Fruit fly (Drosophila melanogaster) whole organism, wandering third instar larva: Measurements from ENCODE around the gene Rpn10.

Experiments
- Abd-B ChIP-seq: fragments of >200 bp; optimal IDR thresholded peaks from 2 replicates; lab custom pipeline; 2017; ENCODE audit warnings: missing biosample characterization, missing genetic modification characterization
- CG32264 ChIP-seq: fragments of 200-800 bp; sonication (Bioruptor generic); optimal IDR thresholded peaks from 2 replicates; lab custom pipeline; 2016; ENCODE audit warnings: missing biosample characterization, missing genetic modification characterization
- CG9705 ChIP-seq: fragments of 200-800 bp; sonication (Bioruptor generic); optimal IDR thresholded peaks from 2 replicates; lab custom pipeline; 2018; ENCODE audit warnings: missing biosample characterization, mild to moderate bottlenecking, missing genetic modification characterization
- CrebA ChIP-seq: fragments of 200-800 bp; sonication (Bioruptor generic); optimal IDR thresholded peaks from 2 replicates; lab custom pipeline; 2016; ENCODE audit warnings: missing biosample characterization, mild to moderate bottlenecking, missing genetic modification characterization, borderline replicate concordance
- Dfd ChIP-seq: fragments of >200 bp; optimal IDR thresholded peaks from 2 replicates; lab custom pipeline; 2017; ENCODE audit warnings: missing biosample characterization, missing genetic modification characterization
- Dif ChIP-seq: fragments of 200-275, 200-300 bp; sonication (Bioruptor generic); optimal IDR thresholded peaks from 2 replicates; lab custom pipeline; 2018; ENCODE audit warnings: missing biosample characterization, missing genetic modification characterization; ENCODE audit not compliant: partially characterized antibody
- GATAd ChIP-seq: sonication (Bioruptor generic); optimal IDR thresholded peaks from 2 replicates; lab custom pipeline; 2016; ENCODE audit warnings: missing biosample characterization, missing genetic modification characterization
- HLH106 ChIP-seq: fragments of 200-800 bp; optimal IDR thresholded peaks from 3 replicates; lab custom pipeline; 2019; ENCODE audit warnings: missing biosample characterization, mild to moderate bottlenecking, missing genetic modification characterization, moderate library complexity
- Hnf4 ChIP-seq: fragments of 200-800 bp; sonication (Bioruptor generic); optimal IDR thresholded peaks from 2 replicates; lab custom pipeline; 2016; ENCODE audit warnings: missing biosample characterization, mild to moderate bottlenecking, missing genetic modification characterization
- Hr78 ChIP-seq: fragments of >200 bp; optimal IDR thresholded peaks from 2 replicates; lab custom pipeline; 2017; ENCODE audit warnings: missing biosample characterization, missing genetic modification characterization
- Hr83 ChIP-seq: fragments of 200-300 bp; sonication (Bioruptor generic); optimal IDR thresholded peaks from 2 replicates; lab custom pipeline; 2016; ENCODE audit warnings: missing biosample characterization, mild to moderate bottlenecking, missing genetic modification characterization, moderate library complexity; ENCODE audit not compliant: poor library complexity, severe bottlenecking
- Jra ChIP-seq: sonication (Bioruptor generic); optimal IDR thresholded peaks from 2 replicates; lab custom pipeline; 2016; ENCODE audit warnings: missing biosample characterization, missing genetic modification characterization
- Mio ChIP-seq: sonication (Bioruptor generic); optimal IDR thresholded peaks from 2 replicates; lab custom pipeline; 2016; ENCODE audit warnings: missing biosample characterization, missing genetic modification characterization
- Myc ChIP-seq: fragments of >200 bp; optimal IDR thresholded peaks from 2 replicates; lab custom pipeline; 2017
- N ChIP-seq: fragments of >200 bp; optimal IDR thresholded peaks from 2 replicates; lab custom pipeline; 2018; ENCODE audit warnings: missing biosample characterization, missing external identifiers, missing genetic modification characterization
- OdsH ChIP-seq: fragments of 200-800 bp; sonication (Bioruptor generic); optimal IDR thresholded peaks from 2 replicates; lab custom pipeline; 2016; ENCODE audit warnings: missing biosample characterization, mild to moderate bottlenecking, missing genetic modification characterization
- Rel ChIP-seq, 2 experiments: fragments of 200-800 bp; sonication (Bioruptor generic) in 1 of 2; optimal IDR thresholded peaks; 2 replicates in 1 of 2; 3 replicates in 1 of 2; lab custom pipeline; 2016 to 2019; ENCODE audit warnings: mild to moderate bottlenecking in 2 of 2, missing biosample characterization in 2 of 2, missing genetic modification characterization in 2 of 2, moderate library complexity in 1 of 2
- Sp1 ChIP-seq: fragments of 200-800 bp; sonication (Bioruptor generic); optimal IDR thresholded peaks from 3 replicates; lab custom pipeline; 2019; ENCODE audit warnings: missing biosample characterization, mild to moderate bottlenecking, missing genetic modification characterization, moderate library complexity
- Vsx2 ChIP-seq: fragments of 200-300, 225-300 bp; sonication (Bioruptor generic); optimal IDR thresholded peaks from 2 replicates; lab custom pipeline; 2018; ENCODE audit warnings: missing biosample characterization, missing genetic modification characterization; ENCODE audit not compliant: partially characterized antibody
- br ChIP-seq: fragments of 200-800 bp; sonication (Bioruptor generic); optimal IDR thresholded peaks from 2 replicates; lab custom pipeline; 2016; ENCODE audit warnings: missing biosample characterization, missing genetic modification characterization
- brk ChIP-seq: fragments of 200-800 bp; sonication (Bioruptor generic); optimal IDR thresholded peaks from 2 replicates; lab custom pipeline; 2016; ENCODE audit warnings: missing biosample characterization, mild to moderate bottlenecking, missing genetic modification characterization
- dl ChIP-seq, 2 experiments: fragments of 175-275, 200-275 bp in 1 of 2; fragments of 200-275 bp in 1 of 2; sonication (Bioruptor generic); optimal IDR thresholded peaks; lab custom pipeline; 2018; ENCODE audit warnings: mild to moderate bottlenecking in 2 of 2, missing biosample characterization in 2 of 2, missing genetic modification characterization in 2 of 2, moderate library complexity in 2 of 2; ENCODE audit not compliant: partially characterized antibody in 2 of 2, insufficient read depth in 1 of 2
- dmrt93B ChIP-seq: fragments of 200-800 bp; sonication (Bioruptor generic); optimal IDR thresholded peaks from 2 replicates; lab custom pipeline; 2018; ENCODE audit warnings: missing biosample characterization, mild to moderate bottlenecking, missing genetic modification characterization
- dsf ChIP-seq: sonication (Bioruptor generic); optimal IDR thresholded peaks from 2 replicates; lab custom pipeline; 2016; ENCODE audit warnings: missing biosample characterization, missing genetic modification characterization, borderline replicate concordance
- ey ChIP-seq: fragments of 200-800 bp; sonication (Bioruptor generic); optimal IDR thresholded peaks from 2 replicates; lab custom pipeline; 2016; ENCODE audit warnings: missing biosample characterization, missing genetic modification characterization
- foxo ChIP-seq, 2 experiments: fragments of 200-800 bp; sonication (Bioruptor generic); optimal IDR thresholded peaks; 2 replicates in 1 of 2; 3 replicates in 1 of 2; lab custom pipeline; 2016 to 2017; ENCODE audit warnings: missing biosample characterization in 2 of 2, missing genetic modification characterization in 2 of 2
- fru ChIP-seq: fragments of 200-800 bp; sonication (Bioruptor generic); optimal IDR thresholded peaks from 3 replicates; lab custom pipeline; 2016; ENCODE audit warnings: missing biosample characterization, mild to moderate bottlenecking, missing genetic modification characterization
- h ChIP-seq: fragments of 200-800 bp; sonication (Bioruptor generic); optimal IDR thresholded peaks from 3 replicates; lab custom pipeline; 2016; ENCODE audit warnings: missing biosample characterization, mild to moderate bottlenecking, missing genetic modification characterization
- jim ChIP-seq: fragments of 175-275, 200-325 bp; sonication (Bioruptor generic); optimal IDR thresholded peaks from 2 replicates; lab custom pipeline; 2016; ENCODE audit warnings: missing biosample characterization, mild to moderate bottlenecking, missing genetic modification characterization
- lola ChIP-seq: fragments of >200 bp; optimal IDR thresholded peaks from 2 replicates; lab custom pipeline; 2017; ENCODE audit warnings: missing biosample characterization, missing genetic modification characterization
- pan ChIP-seq: fragments of >200 bp; optimal IDR thresholded peaks from 2 replicates; lab custom pipeline; 2017
- psq ChIP-seq: fragments of 200-800 bp; sonication (Bioruptor generic); optimal IDR thresholded peaks from 3 replicates; lab custom pipeline; 2017; ENCODE audit warnings: missing biosample characterization, mild to moderate bottlenecking, missing genetic modification characterization, moderate library complexity
- rgr ChIP-seq: fragments of 200-800 bp; sonication (Bioruptor generic); optimal IDR thresholded peaks from 3 replicates; lab custom pipeline; 2016; ENCODE audit warnings: missing biosample characterization, mild to moderate bottlenecking, missing genetic modification characterization
- sage ChIP-seq: fragments of 200-800 bp; sonication (Bioruptor generic); optimal IDR thresholded peaks from 2 replicates; lab custom pipeline; 2016; ENCODE audit warnings: missing biosample characterization, mild to moderate bottlenecking, missing genetic modification characterization
- sv ChIP-seq: fragments of 200-800 bp; sonication (Bioruptor generic); optimal IDR thresholded peaks from 3 replicates; lab custom pipeline; 2016; ENCODE audit warnings: missing biosample characterization, missing genetic modification characterization
- tai ChIP-seq: sonication (Bioruptor generic); optimal IDR thresholded peaks from 2 replicates; lab custom pipeline; 2016; ENCODE audit warnings: missing biosample characterization, missing genetic modification characterization
- usp ChIP-seq: fragments of >200 bp; optimal IDR thresholded peaks from 2 replicates; lab custom pipeline; 2017; ENCODE audit warnings: missing biosample characterization, missing genetic modification characterization
- woc ChIP-seq: sonication (Bioruptor generic); optimal IDR thresholded peaks from 2 replicates; lab custom pipeline; 2016; ENCODE audit warnings: missing biosample characterization, mild to moderate bottlenecking, missing genetic modification characterization

Gene Rpn10

DNA sequence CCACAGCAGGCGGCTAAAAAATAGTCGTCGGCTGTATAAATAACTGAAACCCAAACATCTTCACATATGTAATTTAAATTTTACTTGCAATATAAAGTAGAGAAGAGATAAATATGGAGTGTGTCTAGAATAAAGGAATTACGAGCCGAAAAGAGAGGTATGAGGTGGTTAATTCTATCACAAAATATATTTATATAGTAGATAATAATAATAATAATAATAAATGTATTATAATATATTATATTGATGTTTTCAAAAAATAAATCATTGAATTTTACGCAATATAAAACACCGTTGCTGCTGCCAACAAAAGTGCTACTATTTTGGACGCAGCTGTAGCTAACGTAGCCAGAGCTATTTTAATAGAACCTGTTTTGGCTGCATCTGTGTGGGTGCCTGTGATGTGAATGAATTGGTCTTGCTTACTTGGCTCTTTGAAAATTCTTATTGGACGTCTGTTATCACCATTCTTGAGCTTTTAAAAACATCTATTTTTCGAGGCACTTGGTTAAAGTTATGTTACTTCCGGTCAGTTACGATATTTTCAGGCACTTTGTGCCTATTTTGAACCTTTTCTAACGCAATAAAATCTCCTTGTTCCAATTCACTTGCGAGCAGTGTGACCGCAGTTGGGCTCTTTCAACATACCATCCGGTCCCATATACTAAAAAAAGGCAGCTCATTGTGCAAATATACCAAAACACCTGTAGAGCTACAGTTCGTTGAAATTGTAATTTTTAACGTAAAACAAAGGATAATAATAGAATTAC, 39.8 kb upstream of the Rpn10 start, which contains the start of gene Hr78:
Hr78 (minus strand) TSS at position 630 of the 770 bp plus-strand sequence.
- TF ChIP-seq psq (GFP tag; lab: Kevin White, UChicago) (peak; percentile 77), Vsx2 (GFP tag; lab: Kevin White, UChicago) (no peak), HLH106 (tag; lab: Kevin White, UChicago) (peak; percentile 78), woc (GFP tag; lab: Kevin White, UChicago) (peak; percentile 42), Jra (GFP tag; lab: Kevin White, UChicago) (peak; percentile 19), Dfd (no peak), N (GFP tag; lab: Kevin White, UChicago) (no peak), Dif (GFP tag; lab: Kevin White, UChicago) (peak; percentile 4), jim (GFP tag; lab: Kevin White, UChicago) (no peak), usp (GFP tag; lab: Kevin White, UChicago) (no peak), sage (GFP tag; lab: Kevin White, UChicago) (peak; percentile 79), Hr78 (no peak), Mio (no peak), br (peak; percentile 34), dmrt93B (GFP tag; lab: Kevin White, UChicago) (peak; percentile 63), ey (GFP tag; lab: Kevin White, UChicago) (peak; percentile 47), dl (GFP tag; optimal IDR thresholded peaks at IDR 0.05; lab: Kevin White, UChicago; ENCODE audit: insufficient read depth in 1 of 2, partially characterized antibody in 2 of 2) (no peak), h (peak; percentile 40), CG32264 (GFP tag; lab: Kevin White, UChicago) (peak; percentile 15), Hnf4 (GFP tag; lab: Kevin White, UChicago) (peak; percentile 3), rgr (GFP tag; lab: Kevin White, UChicago) (peak; percentile 74), Rel (GFP tag; optimal IDR thresholded peaks at IDR 0.05; lab: Kevin White, UChicago) (peak; percentile 5), Rel (tag; optimal IDR thresholded peaks at IDR 0.05; lab: Kevin White, UChicago) (peak; percentile 14), GATAd (GFP tag; lab: Kevin White, UChicago) (no peak), fru (peak; percentile 64), Myc (lab: Kevin White, UChicago) (no peak), OdsH (GFP tag; lab: Kevin White, UChicago) (peak; percentile 77), foxo (GFP tag; optimal IDR thresholded peaks at IDR 0.05; lab: Kevin White, UChicago) (peak in 1 of 2 experiments; percentile 76), Abd-B (no peak), Hr83 (peak; percentile 84), Sp1 (GFP tag; lab: Kevin White, UChicago) (peak; percentile 74), CrebA (no peak), tai (GFP tag; lab: Kevin White, UChicago) (no peak), CG9705 (GFP tag; lab: Kevin White, UChicago) (no peak), lola (GFP tag; lab: Kevin White, UChicago) (no peak), dsf (GFP tag; lab: Kevin White, UChicago) (peak; percentile 6), sv (GFP tag; lab: Kevin White, UChicago) (no peak), pan (lab: Kevin White, UChicago) (no peak), brk (peak; percentile 46)

DNA sequence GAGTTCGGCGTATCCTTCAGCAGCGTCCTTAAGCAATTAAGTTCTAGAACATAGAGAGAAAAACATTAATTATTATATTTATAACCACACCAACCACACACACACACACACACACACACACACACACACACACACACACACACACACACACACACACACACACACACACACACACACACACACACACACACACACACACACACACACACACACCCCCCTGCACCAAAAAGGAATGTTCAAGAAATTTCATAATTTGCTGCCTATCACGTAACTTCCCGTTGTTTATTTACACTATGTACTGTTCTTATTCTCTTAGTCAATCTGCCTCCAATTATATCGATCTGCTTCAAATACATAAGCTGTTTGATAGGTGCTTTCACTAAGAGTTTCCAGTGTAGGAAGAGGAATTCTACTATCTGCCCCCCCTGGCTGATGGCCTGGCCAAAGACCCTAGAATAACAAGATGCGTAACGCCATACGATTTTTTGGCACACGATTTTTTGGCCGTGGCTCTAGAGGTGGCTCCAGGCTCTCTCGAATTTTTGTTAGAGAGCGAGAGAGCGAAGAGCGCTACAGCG, 38.3 kb upstream of the Rpn10 start:
- peak; percentile 14 for TF ChIP-seq N (GFP tag; lab: Kevin White, UChicago)
